Fruit fly (Drosophila melanogaster) whole organism, embryonic: ENCODE data around the gene Uck.

Source experiments
- Blimp-1 ChIP-seq: fragments of 200-800 bp; sonication (Bioruptor generic); optimal IDR thresholded peaks from 3 replicates; lab custom pipeline; 2018; ENCODE audit warnings: missing biosample characterization, missing genetic modification characterization, mild to moderate bottlenecking, moderate library complexity, missing genetic modification reagents
- CG10462 ChIP-seq: fragments of 200-800 bp; sonication (Bioruptor generic); optimal IDR thresholded peaks from 2 replicates; lab custom pipeline; 2016; ENCODE audit warnings: missing biosample characterization, missing genetic modification characterization
- CG10565 ChIP-seq: fragments of 200-800 bp; sonication (Bioruptor generic); optimal IDR thresholded peaks from 3 replicates; lab custom pipeline; 2016; ENCODE audit warnings: missing biosample characterization, mild to moderate bottlenecking, missing genetic modification characterization
- CG10654 ChIP-seq: fragments of 200-800 bp; sonication (Bioruptor generic); optimal IDR thresholded peaks from 2 replicates; lab custom pipeline; 2016; ENCODE audit warnings: missing biosample characterization, missing genetic modification characterization
- CG12071 ChIP-seq: fragments of 200-800 bp; sonication (Bioruptor generic); optimal IDR thresholded peaks from 3 replicates; lab custom pipeline; 2018; ENCODE audit warnings: missing biosample characterization, mild to moderate bottlenecking, missing genetic modification characterization
- CG12104 ChIP-seq: fragments of 200-800 bp; sonication (Bioruptor generic); optimal IDR thresholded peaks from 3 replicates; lab custom pipeline; 2016; ENCODE audit warnings: missing biosample characterization, missing genetic modification characterization
- CG14050 ChIP-seq: fragments of 200-800 bp; sonication (Bioruptor generic); IDR thresholded peaks from 3 replicates; pipeline ENCODE4 v1.3.6; 2022; ENCODE audit warnings: missing biosample characterization, missing genetic modification characterization
- CG17359 ChIP-seq: fragments of 200-800 bp; sonication (Bioruptor generic); optimal IDR thresholded peaks from 3 replicates; lab custom pipeline; 2018; ENCODE audit warnings: missing biosample characterization, mild to moderate bottlenecking, missing genetic modification characterization, moderate library complexity
- CG17612 ChIP-seq: fragments of 200-800 bp; sonication (Bioruptor generic); IDR thresholded peaks from 2 replicates; pipeline ENCODE4 v1.3.6; 2022; ENCODE audit warnings: missing biosample characterization, missing genetic modification characterization
- CG18262 ChIP-seq: fragments of 200-800 bp; optimal IDR thresholded peaks from 3 replicates; lab custom pipeline; 2019; ENCODE audit warnings: missing biosample characterization, mild to moderate bottlenecking, missing genetic modification characterization, moderate library complexity
- CG18619 ChIP-seq: fragments of 200-800 bp; sonication (Bioruptor generic); optimal IDR thresholded peaks from 3 replicates; lab custom pipeline; 2017; ENCODE audit warnings: missing biosample characterization, mild to moderate bottlenecking, missing genetic modification characterization
- CG18764 ChIP-seq: fragments of 200-800 bp; sonication (Bioruptor generic); optimal IDR thresholded peaks from 3 replicates; lab custom pipeline; 2016; ENCODE audit warnings: missing biosample characterization, missing genetic modification characterization
- CG2202 ChIP-seq: fragments of 200-800 bp; sonication (Bioruptor generic); optimal IDR thresholded peaks from 2 replicates; lab custom pipeline; 2018; ENCODE audit warnings: missing biosample characterization, mild to moderate bottlenecking, missing genetic modification characterization
- CG3065 ChIP-seq: fragments of 200-800 bp; sonication (Bioruptor generic); optimal IDR thresholded peaks from 2 replicates; lab custom pipeline; 2016; ENCODE audit warnings: missing biosample characterization, missing genetic modification characterization
- CG5245 ChIP-seq: fragments of 200-800 bp; sonication (Bioruptor generic); optimal IDR thresholded peaks from 3 replicates; lab custom pipeline; 2016; ENCODE audit warnings: missing biosample characterization, missing genetic modification characterization
- CG5953 ChIP-seq: fragments of 200-800 bp; sonication (Bioruptor generic); IDR thresholded peaks from 2 replicates; pipeline ENCODE4 v1.3.6; 2022; ENCODE audit warnings: missing biosample characterization, missing genetic modification characterization
- CG7271 ChIP-seq: fragments of 200-800 bp; sonication (Bioruptor generic); optimal IDR thresholded peaks from 2 replicates; lab custom pipeline; 2018; ENCODE audit warnings: missing biosample characterization, mild to moderate bottlenecking, missing genetic modification characterization, moderate library complexity
- CG7556 ChIP-seq: fragments of 200-800 bp; sonication (Bioruptor generic); optimal IDR thresholded peaks from 2 replicates; lab custom pipeline; 2017; ENCODE audit warnings: missing biosample characterization, mild to moderate bottlenecking, missing genetic modification characterization
- CG8281 ChIP-seq: fragments of 200-800 bp; sonication (Bioruptor generic); optimal IDR thresholded peaks from 2 replicates; lab custom pipeline; 2018; ENCODE audit warnings: missing biosample characterization, mild to moderate bottlenecking, missing genetic modification characterization, moderate library complexity
- CG8944 ChIP-seq: fragments of 200-800 bp; sonication (Bioruptor generic); optimal IDR thresholded peaks from 3 replicates; lab custom pipeline; 2016; ENCODE audit warnings: missing biosample characterization, missing genetic modification characterization
- CG9215 ChIP-seq: fragments of 200-800 bp; sonication (Bioruptor generic); IDR thresholded peaks from 2 replicates; pipeline ENCODE4 v1.3.6; 2022; ENCODE audit warnings: missing biosample characterization, missing genetic modification characterization
- CkIIα-i1 ChIP-seq: fragments of 200-800 bp; sonication (Bioruptor generic); IDR thresholded peaks from 2 replicates; pipeline ENCODE4 v1.3.6; 2022; ENCODE audit warnings: missing biosample characterization, missing genetic modification characterization
- Dfd ChIP-seq, 2 experiments: fragments of >200 bp; optimal IDR thresholded peaks; 2 replicates each; lab custom pipeline; 2017; ENCODE audit warnings: missing biosample characterization in 2 of 2, missing genetic modification characterization in 2 of 2
- Dll ChIP-seq: fragments of 200-800 bp; sonication (Bioruptor generic); IDR thresholded peaks from 4 replicates; pipeline ENCODE4 v1.3.6; 2022; ENCODE audit warnings: missing biosample characterization, missing genetic modification characterization; ENCODE audit not compliant: partially characterized antibody
- Hand ChIP-seq: fragments of 200-800 bp; sonication (Bioruptor generic); optimal IDR thresholded peaks from 2 replicates; lab custom pipeline; 2017; ENCODE audit warnings: mild to moderate bottlenecking, missing biosample characterization, missing genetic modification reagents, missing genetic modification characterization
- Mad ChIP-seq: fragments of 200-800 bp; sonication (Bioruptor generic); optimal IDR thresholded peaks from 2 replicates; lab custom pipeline; 2016; ENCODE audit warnings: missing biosample characterization, missing genetic modification characterization
- Max ChIP-seq: fragments of 200-800 bp; sonication (Bioruptor generic); optimal IDR thresholded peaks from 2 replicates; lab custom pipeline; 2016; ENCODE audit warnings: missing biosample characterization, mild to moderate bottlenecking, missing genetic modification characterization
- Rfx ChIP-seq: fragments of 200-800 bp; sonication (Bioruptor generic); IDR thresholded peaks from 2 replicates; pipeline ENCODE4 v1.3.6; 2022; ENCODE audit warnings: missing biosample characterization, missing genetic modification characterization
- Taf1 ChIP-seq: fragments of 200-800 bp; sonication (Bioruptor generic); IDR thresholded peaks from 2 replicates; pipeline ENCODE4 v1.3.6; 2022; ENCODE audit warnings: missing biosample characterization, missing genetic modification characterization
- abd-A ChIP-seq: fragments of 200-800 bp; sonication (Bioruptor generic); optimal IDR thresholded peaks from 3 replicates; lab custom pipeline; 2019; ENCODE audit warnings: missing biosample characterization, mild to moderate bottlenecking, missing genetic modification characterization, moderate library complexity
- bab2 ChIP-seq: fragments of 200-800 bp; sonication (Bioruptor generic); optimal IDR thresholded peaks from 2 replicates; lab custom pipeline; 2016; ENCODE audit warnings: missing biosample characterization, missing genetic modification characterization
- exex ChIP-seq: fragments of 200-800 bp; sonication (Bioruptor generic); optimal IDR thresholded peaks from 4 replicates; lab custom pipeline; 2018; ENCODE audit warnings: missing biosample characterization, mild to moderate bottlenecking, missing genetic modification characterization, moderate library complexity
- h ChIP-seq: fragments of >200 bp; optimal IDR thresholded peaks from 2 replicates; lab custom pipeline; 2017
- kah ChIP-seq: fragments of 200-800 bp; sonication (Bioruptor generic); optimal IDR thresholded peaks from 2 replicates; lab custom pipeline; 2018; ENCODE audit warnings: missing biosample characterization, mild to moderate bottlenecking, missing genetic modification characterization
- kni ChIP-seq: fragments of 200-800 bp; sonication (Bioruptor generic); optimal IDR thresholded peaks from 3 replicates; lab custom pipeline; 2017; ENCODE audit warnings: mild to moderate bottlenecking, missing biosample characterization, missing genetic modification reagents, missing genetic modification characterization
- p53 ChIP-seq: fragments of 200-800 bp; sonication (Bioruptor generic); optimal IDR thresholded peaks from 2 replicates; lab custom pipeline; 2016; ENCODE audit warnings: missing biosample characterization, missing genetic modification characterization
- pnt ChIP-seq: fragments of 200-800 bp; sonication (Bioruptor generic); optimal IDR thresholded peaks from 3 replicates; lab custom pipeline; 2016; ENCODE audit warnings: missing biosample characterization, missing genetic modification characterization
- pum ChIP-seq: fragments of 200-800 bp; sonication (Bioruptor generic); optimal IDR thresholded peaks from 2 replicates; lab custom pipeline; 2016; ENCODE audit warnings: missing biosample characterization, missing genetic modification characterization
- ro ChIP-seq: fragments of 200-800 bp; sonication (Bioruptor generic); IDR thresholded peaks from 2 replicates; pipeline ENCODE4 v1.3.6; 2022; ENCODE audit warnings: missing biosample characterization, missing genetic modification characterization
- row ChIP-seq: fragments of 200-800 bp; sonication (Bioruptor generic); IDR thresholded peaks from 3 replicates; pipeline ENCODE4 v1.3.6; 2022; ENCODE audit warnings: missing biosample characterization, missing genetic modification characterization
- salm ChIP-seq: fragments of 200-800 bp; sonication (Bioruptor generic); optimal IDR thresholded peaks from 2 replicates; lab custom pipeline; 2018; ENCODE audit warnings: missing biosample characterization, mild to moderate bottlenecking, missing genetic modification characterization
- tio ChIP-seq: fragments of 200-800 bp; sonication (Bioruptor generic); optimal IDR thresholded peaks from 2 replicates; lab custom pipeline; 2017; ENCODE audit warnings: missing biosample characterization, missing genetic modification characterization, inconsistent platforms
- trh ChIP-seq: fragments of 200-800 bp; sonication (Bioruptor generic); optimal IDR thresholded peaks from 2 replicates; lab custom pipeline; 2016; ENCODE audit warnings: missing biosample characterization, missing genetic modification characterization
- twi ChIP-seq: fragments of 200-800 bp; optimal IDR thresholded peaks from 2 replicates; lab custom pipeline; 2019; ENCODE audit warnings: missing biosample characterization, mild to moderate bottlenecking, missing genetic modification characterization, moderate library complexity
- unpg ChIP-seq: fragments of 200-800 bp; sonication (Bioruptor generic); optimal IDR thresholded peaks from 3 replicates; lab custom pipeline; 2018; ENCODE audit warnings: missing biosample characterization, mild to moderate bottlenecking, missing genetic modification characterization, moderate library complexity
- vfl ChIP-seq: fragments of 200-800 bp; sonication (Bioruptor generic); optimal IDR thresholded peaks from 2 replicates; lab custom pipeline; 2016; ENCODE audit warnings: missing biosample characterization, missing genetic modification characterization
- wdn ChIP-seq: fragments of 200-800 bp; sonication (Bioruptor generic); IDR thresholded peaks from 2 replicates; pipeline ENCODE4 v1.3.6; 2022; ENCODE audit warnings: missing biosample characterization, missing genetic modification characterization
- zen2 ChIP-seq: fragments of 200-800 bp; sonication (Bioruptor generic); IDR thresholded peaks from 3 replicates; pipeline ENCODE4 v1.3.6; 2022; ENCODE audit warnings: missing biosample characterization, missing genetic modification characterization; ENCODE audit not compliant: partially characterized antibody
- zf30C ChIP-seq: fragments of 200-800 bp; sonication (Bioruptor generic); optimal IDR thresholded peaks from 3 replicates; lab custom pipeline; 2018; ENCODE audit warnings: missing biosample characterization, mild to moderate bottlenecking, missing genetic modification characterization
- zfh2 ChIP-seq: fragments of 200-800 bp; sonication (Bioruptor generic); optimal IDR thresholded peaks from 2 replicates; lab custom pipeline; 2016; ENCODE audit warnings: missing biosample characterization, missing genetic modification characterization

Uck gene

dm6 chr3R:24294784-24295555 is 5.0 kb downstream of the Uck start, which contains the start of gene crb (continued):
- TF ChIP-seq CG12071 (GFP tag; lab: Kevin White, UChicago), result peak; percentile 55
- TF ChIP-seq CG14050 (GFP tag; lab: Robert Waterston, UW), result 0 out of 3 replicates have a peak, but pooled peaks have one; percentile 24
- TF ChIP-seq Mad (GFP tag; lab: Kevin White, UChicago), result peak; percentile 42
- TF ChIP-seq CG7556 (GFP tag; lab: Kevin White, UChicago), result peak; percentile 37
- no peak for TF ChIP-seq pnt
- no peak for TF ChIP-seq wdn (GFP tag; lab: Robert Waterston, UW)
- TF ChIP-seq bab2 (GFP tag; lab: Kevin White, UChicago), result no peak
- TF ChIP-seq salm (tag; lab: Kevin White, UChicago), result no peak
- TF ChIP-seq trh (GFP tag; lab: Kevin White, UChicago), result no peak
- no peak for TF ChIP-seq twi
- TF ChIP-seq row (GFP tag; lab: Robert Waterston, UW), result peak; percentile 86
- TF ChIP-seq zen2 (GFP tag; lab: Robert Waterston, UW), result peak; percentile 53; the same call in 2 of the 3 replicates
- TF ChIP-seq zf30C (GFP tag; lab: Kevin White, UChicago), result peak; percentile 14
- no peak for TF ChIP-seq CG3065 (GFP tag; lab: Kevin White, UChicago)
- no peak for TF ChIP-seq Hand (GFP tag; lab: Kevin White, UChicago)
- TF ChIP-seq CG2202, result peak; percentile 22
- TF ChIP-seq abd-A (tag; lab: Kevin White, UChicago), result no peak
- peak; percentile 7 for TF ChIP-seq pum (GFP tag; lab: Kevin White, UChicago)
- TF ChIP-seq CG17359 (tag; lab: Kevin White, UChicago), result peak; percentile 43
- TF ChIP-seq CG7271 (tag; lab: Kevin White, UChicago), result no peak
- no peak for TF ChIP-seq CG5245 (GFP tag; lab: Kevin White, UChicago)
- TF ChIP-seq Dfd (GFP tag; optimal IDR thresholded peaks at IDR 0.05; lab: Kevin White, UChicago), result no peak
- TF ChIP-seq p53 (GFP tag; lab: Kevin White, UChicago), result peak; percentile 22
- peak; percentile 38 for TF ChIP-seq CG18262 (tag; lab: Kevin White, UChicago)
- peak; percentile 65 for TF ChIP-seq unpg (GFP tag; lab: Kevin White, UChicago)
- TF ChIP-seq CG12104 (GFP tag; lab: Kevin White, UChicago), result no peak
- TF ChIP-seq CG8281 (tag; lab: Kevin White, UChicago), result no peak
- TF ChIP-seq Rfx, result peak; percentile 66
- peak; percentile 43 for TF ChIP-seq Max (GFP tag; lab: Kevin White, UChicago)
- peak; percentile 23 for TF ChIP-seq exex (tag; lab: Kevin White, UChicago)
- no peak for TF ChIP-seq h (lab: Kevin White, UChicago)
- peak; percentile 5 for TF ChIP-seq kni
- TF ChIP-seq Blimp-1, result no peak
- TF ChIP-seq Dll (GFP tag; lab: Robert Waterston, UW), result peak; percentile 44; the same call in 1 of the 4 replicates
- no peak for TF ChIP-seq CG10565 (GFP tag; lab: Kevin White, UChicago)
- no peak for TF ChIP-seq CG18619 (GFP tag; lab: Kevin White, UChicago)
- no peak for TF ChIP-seq CG18764 (GFP tag; lab: Kevin White, UChicago)
- TF ChIP-seq CkIIα-i1 (GFP tag; lab: Robert Waterston, UW), result no peak
- peak; percentile 26 for TF ChIP-seq vfl (GFP tag; lab: Kevin White, UChicago)
- no peak for TF ChIP-seq CG17612 (GFP tag; lab: Robert Waterston, UW)
- peak; percentile 0 for TF ChIP-seq CG10654 (GFP tag; lab: Kevin White, UChicago)
- TF ChIP-seq CG8944 (GFP tag; lab: Kevin White, UChicago), result peak; percentile 35
- TF ChIP-seq tio (GFP tag; lab: Kevin White, UChicago), result no peak
- TF ChIP-seq Taf1 (GFP tag; lab: Robert Waterston, UW), result no peak
- TF ChIP-seq CG10462 (GFP tag; lab: Kevin White, UChicago), result peak; percentile 0
- no peak for TF ChIP-seq ro (GFP tag; lab: Robert Waterston, UW)
- peak; percentile 35 for TF ChIP-seq zfh2 (GFP tag; lab: Kevin White, UChicago)
- TF ChIP-seq CG9215 (GFP tag; lab: Robert Waterston, UW), result 0 out of 2 replicates have a peak, but pooled peaks have one; percentile 9
- TF ChIP-seq kah, result no peak
- TF ChIP-seq CG5953, result 0 out of 2 replicates have a peak, but pooled peaks have one; percentile 32
